Worm (Caenorhabditis elegans) whole organism, midembryonic: ENCODE measurements around the gene F11G11.14.

ENCODE experiments used
- T22C8.4 ChIP-seq: fragments of 200-800 bp; sonication (Bioruptor generic); IDR thresholded peaks from 2 replicates; pipeline ENCODE4 v1.3.6; 2022; ENCODE audit warnings: missing genetic modification characterization, missing compliant biosample characterization
- med-1 ChIP-seq: sonication (generic microtip); optimal IDR thresholded peaks from 2 replicates; lab custom pipeline; 2017; ENCODE audit warnings: missing genetic modification characterization, mild to moderate bottlenecking, missing compliant biosample characterization, antibody characterized with exemption, missing genetic modification reagents; ENCODE audit not compliant: insufficient read depth

DNA sequence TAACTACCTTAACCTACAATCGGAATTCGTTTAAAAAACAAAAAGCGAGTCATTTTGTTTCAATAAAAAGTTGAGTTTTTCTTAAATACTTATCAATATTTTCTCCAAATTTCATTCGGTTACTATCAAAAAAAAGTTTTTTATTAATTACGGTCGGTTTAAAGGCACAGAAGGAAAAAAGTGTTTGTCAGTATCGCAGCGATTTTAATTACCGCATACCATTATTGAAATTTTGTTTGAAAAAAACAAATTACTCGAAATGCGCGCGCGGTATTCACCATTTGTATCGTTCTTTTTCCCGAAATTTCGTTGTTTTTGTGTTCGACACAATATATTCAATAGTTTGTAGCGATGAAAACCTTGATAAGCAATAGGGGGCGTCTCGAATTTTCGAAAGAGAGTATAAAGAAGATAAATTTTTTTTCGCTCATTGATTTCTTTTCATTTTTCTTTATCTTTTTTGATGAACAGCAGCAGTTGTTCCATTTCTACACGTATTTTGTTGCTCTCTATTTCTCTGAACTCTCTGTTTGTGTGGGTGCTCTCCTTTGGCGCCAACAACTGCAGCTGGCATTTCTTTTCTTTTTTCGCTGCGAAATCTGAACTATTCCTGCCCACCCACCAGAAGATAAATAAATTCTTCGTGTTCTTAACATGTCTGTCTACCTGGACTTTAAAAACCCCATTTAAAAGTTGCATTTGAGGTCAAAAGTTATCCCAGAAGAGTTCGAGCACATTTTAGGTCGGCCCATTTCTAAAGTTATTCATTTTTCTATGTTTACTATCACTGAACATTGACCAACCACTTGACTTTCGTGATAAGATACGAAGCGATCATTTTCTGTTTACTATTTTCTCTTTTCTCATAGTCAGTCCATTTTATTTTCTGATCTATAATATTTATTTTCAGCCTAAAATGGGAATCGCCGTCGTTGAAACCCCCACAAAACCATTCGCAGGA, 25.3 kb downstream of the F11G11.14 start, which contains the start of gene pgm-1:
- TF ChIP-seq T22C8.4 (GFP tag; lab: Robert Waterston, UW): no peak
- no peak for TF ChIP-seq med-1 (GFP tag; lab: Kevin White, UChicago)
